Worm (Caenorhabditis elegans) whole organism, L4/young adult: ENCODE results near the gene lgc-30.

Experiments
- W03F9.2 ChIP-seq: fragments of 150-350 bp; optimal IDR thresholded peaks from 2 replicates; lab custom pipeline; 2014; ENCODE audit warnings: missing biosample characterization, missing genetic modification characterization
- dao-5 ChIP-seq: sonication (generic microtip); optimal IDR thresholded peaks from 2 replicates; lab custom pipeline; 2016; ENCODE audit warnings: missing genotype, missing genetic modification characterization, moderate library complexity, missing compliant biosample characterization
- him-1 ChIP-seq: sonication (generic microtip); optimal IDR thresholded peaks from 2 replicates; lab custom pipeline; 2016; ENCODE audit warnings: missing genotype, missing genetic modification reagents, missing genetic modification characterization, missing compliant biosample characterization

ce11 chrIV:884707-885394 is 39.8 kb upstream of the lgc-30 start, which contains the start of gene mak-2:
- TF ChIP-seq dao-5 (tag; lab: Kevin White, UChicago), result no peak
- TF ChIP-seq W03F9.2 (tag; lab: Kevin White, UChicago), result peak; percentile 28
- TF ChIP-seq him-1 (tag; lab: Kevin White, UChicago), result no peak
